Fruit fly (Drosophila melanogaster): ENCODE data around the gene CG31606.
A peak's percentile ranks its signal among the peaks of the same experiment; 100 is the strongest.

The CG31606 gene

dm6 chr2L:8195722-8196323, 48.4 kb downstream of the CG31606 start:
- TF ChIP-seq br (GFP tag; optimal IDR thresholded peaks at IDR 0.05): peak; percentile 15
- TF ChIP-seq psq (GFP tag; optimal IDR thresholded peaks at IDR 0.05): no peak
- no peak for TF ChIP-seq HLH106 (tag; optimal IDR thresholded peaks at IDR 0.05)
- no peak for TF ChIP-seq jim (GFP tag; optimal IDR thresholded peaks at IDR 0.05)

DNA sequence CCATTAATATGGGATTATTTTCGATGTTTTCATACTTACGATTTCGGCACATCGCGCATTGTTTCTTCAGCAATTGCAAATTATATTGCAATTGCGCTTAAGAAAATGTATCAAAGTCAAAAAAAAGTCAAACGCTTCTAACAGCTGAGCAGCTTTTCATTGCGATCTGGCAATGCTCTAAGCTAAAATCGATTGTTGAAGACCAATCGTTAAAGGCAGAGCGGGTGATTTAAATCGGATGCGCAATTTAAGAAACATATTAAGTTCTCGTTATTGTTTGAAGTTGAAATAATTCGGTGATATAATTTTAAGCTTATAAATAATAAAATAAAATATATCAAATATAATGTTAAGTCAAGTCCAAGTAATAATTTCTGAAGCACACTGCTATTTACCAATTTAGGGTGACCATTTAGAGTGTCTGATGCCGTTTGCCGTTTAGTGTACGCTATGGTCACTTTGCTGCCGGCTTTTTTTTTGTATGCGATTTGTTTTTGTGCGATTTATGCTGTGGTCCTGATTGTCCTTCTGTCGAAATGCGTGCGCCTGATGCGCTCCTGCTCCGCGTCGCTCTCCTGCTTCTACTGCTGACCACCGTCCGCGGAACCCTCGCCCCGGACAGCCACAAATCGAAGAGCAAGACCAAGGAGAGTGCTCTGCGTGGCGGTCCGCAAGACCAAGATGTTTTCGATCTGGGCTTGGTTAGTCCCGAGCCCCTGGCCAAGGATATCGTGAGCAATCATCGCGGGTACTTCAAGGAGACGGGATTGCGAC, 49.5 kb downstream of the CG31606 start, which contains the start of the genes CG8475 and CG8460:
Gene CG8475, minus strand, starts transcription at position 162 of the 774 bp plus-strand sequence.
Gene CG8460, plus strand, starts transcription at position 437 of the 774 bp plus-strand sequence.
- TF ChIP-seq OdsH (GFP tag; optimal IDR thresholded peaks at IDR 0.05) (no peak), h (GFP tag; optimal IDR thresholded peaks at IDR 0.05) (no peak), Sp1 (GFP tag; optimal IDR thresholded peaks at IDR 0.05) (no peak), br (GFP tag; optimal IDR thresholded peaks at IDR 0.05) (no peak), CG32264 (GFP tag; optimal IDR thresholded peaks at IDR 0.05) (no peak), Dfd (GFP tag; optimal IDR thresholded peaks at IDR 0.05) (no peak), Jra (GFP tag; optimal IDR thresholded peaks at IDR 0.05) (no peak), foxo (GFP tag; optimal IDR thresholded peaks at IDR 0.05) (no peak), fru (GFP tag; optimal IDR thresholded peaks at IDR 0.05) (no peak), dl (GFP tag; optimal IDR thresholded peaks at IDR 0.05; ENCODE audit: insufficient read depth in 1 of 2, partially characterized antibody in 2 of 2) (no peak), Rel (GFP tag; optimal IDR thresholded peaks at IDR 0.05) (no peak), Rel (tag; optimal IDR thresholded peaks at IDR 0.05) (no peak), brk (GFP tag; optimal IDR thresholded peaks at IDR 0.05) (no peak), Mio (GFP tag; optimal IDR thresholded peaks at IDR 0.05) (no peak), Dif (GFP tag; optimal IDR thresholded peaks at IDR 0.05; ENCODE audit: partially characterized antibody) (no peak)

All from whole organism, wandering third instar larva.